Worm (Caenorhabditis elegans) whole organism, young adult: Measurements from ENCODE around the gene F44G4.1.

Source experiments
- B0336.3 ChIP-seq: fragments of 200-800 bp; sonication (Bioruptor generic); IDR thresholded peaks from 2 replicates; pipeline ENCODE4 v1.3.6; 2022; ENCODE audit warnings: missing genetic modification characterization, missing compliant biosample characterization
- F57C9.4 ChIP-seq: sonication (generic microtip); optimal IDR thresholded peaks from 2 replicates; lab custom pipeline; 2017; ENCODE audit warnings: mild to moderate bottlenecking, missing genetic modification characterization, missing compliant biosample characterization
- K12H6.12 ChIP-seq: fragments of 200-800 bp; sonication (Bioruptor generic); optimal IDR thresholded peaks from 2 replicates; lab custom pipeline; 2018; ENCODE audit warnings: mild to moderate bottlenecking, missing genetic modification characterization, missing compliant biosample characterization
- T07F8.4 ChIP-seq: sonication (generic microtip); optimal IDR thresholded peaks from 2 replicates; lab custom pipeline; 2016; ENCODE audit warnings: mild to moderate bottlenecking, missing genetic modification characterization, moderate library complexity, missing compliant biosample characterization
- T26A5.8 ChIP-seq: sonication (generic microtip); optimal IDR thresholded peaks from 2 replicates; lab custom pipeline; 2016; ENCODE audit warnings: missing genetic modification characterization, missing compliant biosample characterization
- Y53F4B.3 ChIP-seq: fragments of 200-800 bp; sonication (Bioruptor generic); IDR thresholded peaks from 2 replicates; pipeline ENCODE4 v1.3.6; 2022; ENCODE audit warnings: missing genetic modification reagents, missing genetic modification characterization, missing compliant biosample characterization
- Y53G8AR.9 ChIP-seq: fragments of 200-800 bp; sonication (Bioruptor generic); conservative IDR thresholded peaks from 2 replicates; pipeline ENCODE4 v1.3.6; 2022; ENCODE audit warnings: missing genetic modification reagents, missing genetic modification characterization, missing compliant biosample characterization
- ZK185.1 ChIP-seq: sonication (generic microtip); optimal IDR thresholded peaks from 2 replicates; lab custom pipeline; 2016; ENCODE audit warnings: mild to moderate bottlenecking, missing genetic modification characterization, missing compliant biosample characterization; ENCODE audit not compliant: poor library complexity, severe bottlenecking
- aptf-3 ChIP-seq: fragments of 200-800 bp; sonication (Bioruptor generic); IDR thresholded peaks from 2 replicates; pipeline ENCODE4 v1.3.6; 2022; ENCODE audit warnings: missing genetic modification characterization, missing compliant biosample characterization
- atf-7 ChIP-seq: sonication (generic microtip); optimal IDR thresholded peaks from 2 replicates; lab custom pipeline; 2017; ENCODE audit warnings: mild to moderate bottlenecking, missing genetic modification characterization, missing compliant biosample characterization
- athp-1 ChIP-seq: sonication (generic microtip); optimal IDR thresholded peaks from 2 replicates; lab custom pipeline; 2017; ENCODE audit warnings: mild to moderate bottlenecking, missing genetic modification characterization, missing compliant biosample characterization
- attf-5 ChIP-seq: fragments of 200-800 bp; sonication (Bioruptor generic); optimal IDR thresholded peaks from 2 replicates; lab custom pipeline; 2018; ENCODE audit warnings: mild to moderate bottlenecking, missing genetic modification characterization, missing compliant biosample characterization
- attf-6 ChIP-seq: fragments of 200-800 bp; sonication (Bioruptor generic); IDR thresholded peaks from 2 replicates; pipeline ENCODE4 v1.3.6; 2022; ENCODE audit warnings: missing genetic modification reagents, missing genetic modification characterization, missing compliant biosample characterization
- ccch-3 ChIP-seq: fragments of 200-800 bp; sonication (Bioruptor generic); optimal IDR thresholded peaks from 2 replicates; lab custom pipeline; 2018; ENCODE audit warnings: mild to moderate bottlenecking, missing genetic modification characterization, missing compliant biosample characterization
- cebp-1 ChIP-seq, 2 experiments: fragments of 200-800 bp in 1 of 2; sonication (Bioruptor generic) in 1 of 2; sonication (generic microtip) in 1 of 2; IDR thresholded peaks in 1 of 2; optimal IDR thresholded peaks in 1 of 2; 2 replicates each; pipeline versions ENCODE4 v1.3.6 to Lab custom; 2017 to 2022; ENCODE audit warnings: missing compliant biosample characterization in 2 of 2, missing genetic modification characterization in 2 of 2, mild to moderate bottlenecking in 1 of 2, missing genetic modification reagents in 1 of 2, moderate library complexity in 1 of 2
- chd-7 ChIP-seq: sonication (generic microtip); optimal IDR thresholded peaks from 2 replicates; lab custom pipeline; 2016; ENCODE audit warnings: mild to moderate bottlenecking, missing genetic modification characterization, moderate library complexity, missing compliant biosample characterization
- dpl-1 ChIP-seq: fragments of 150-350 bp; optimal IDR thresholded peaks from 2 replicates; lab custom pipeline; 2014; ENCODE audit warnings: missing biosample characterization, missing genetic modification reagents, missing genetic modification characterization
- egl-18 ChIP-seq: fragments of 200-800 bp; sonication (Bioruptor generic); IDR thresholded peaks from 2 replicates; pipeline ENCODE4 v1.3.6; 2022; ENCODE audit warnings: missing genetic modification reagents, missing genetic modification characterization, missing compliant biosample characterization
- egl-44 ChIP-seq: fragments of 200-800 bp; sonication (Bioruptor generic); IDR thresholded peaks from 2 replicates; pipeline ENCODE4 v1.3.6; 2022; ENCODE audit warnings: missing genetic modification reagents, missing genetic modification characterization, missing compliant biosample characterization
- egrh-3 ChIP-seq: fragments of 200-800 bp; sonication (Bioruptor generic); IDR thresholded peaks from 2 replicates; pipeline ENCODE4 v1.3.6; 2022; ENCODE audit warnings: missing genetic modification reagents, missing genetic modification characterization, missing compliant biosample characterization
- ekl-4 ChIP-seq: fragments of 200-800 bp; sonication (Bioruptor generic); IDR thresholded peaks from 2 replicates; pipeline ENCODE4 v1.3.6; 2022; ENCODE audit warnings: missing genetic modification reagents, missing genetic modification characterization, missing compliant biosample characterization
- him-1 ChIP-seq: sonication (generic microtip); optimal IDR thresholded peaks from 2 replicates; lab custom pipeline; 2016; ENCODE audit warnings: missing genotype, missing genetic modification reagents, missing genetic modification characterization, missing compliant biosample characterization
- hmg-1.2 ChIP-seq: fragments of 200-800 bp; sonication (Bioruptor generic); IDR thresholded peaks from 2 replicates; pipeline ENCODE4 v1.3.6; 2022; ENCODE audit warnings: missing genetic modification reagents, missing genetic modification characterization, missing compliant biosample characterization
- let-607 ChIP-seq, 2 experiments: fragments of 200-800 bp in 1 of 2; sonication (Bioruptor generic) in 1 of 2; sonication (generic microtip) in 1 of 2; optimal IDR thresholded peaks; 2 replicates each; lab custom pipeline; 2016 to 2018; ENCODE audit warnings: mild to moderate bottlenecking in 2 of 2, missing compliant biosample characterization in 2 of 2, missing genetic modification characterization in 2 of 2, moderate library complexity in 2 of 2, missing genotype in 1 of 2
- lin-54 ChIP-seq: fragments of 200-800 bp; sonication (Bioruptor generic); optimal IDR thresholded peaks from 2 replicates; lab custom pipeline; 2018; ENCODE audit warnings: mild to moderate bottlenecking, missing genetic modification characterization, missing compliant biosample characterization
- lsy-27 ChIP-seq: sonication (generic microtip); optimal IDR thresholded peaks from 2 replicates; lab custom pipeline; 2017; ENCODE audit warnings: missing genetic modification characterization, mild to moderate bottlenecking, missing compliant biosample characterization, antibody characterized with exemption, missing genotype, borderline replicate concordance; ENCODE audit not compliant: insufficient read depth
- madf-3 ChIP-seq: fragments of 200-800 bp; sonication (Bioruptor generic); IDR thresholded peaks from 2 replicates; pipeline ENCODE4 v1.3.6; 2022; ENCODE audit warnings: missing genetic modification reagents, missing genetic modification characterization, missing compliant biosample characterization
- mes-4 ChIP-seq: sonication (generic microtip); optimal IDR thresholded peaks from 2 replicates; lab custom pipeline; 2016; ENCODE audit warnings: missing genotype, missing genetic modification characterization, missing compliant biosample characterization
- nhr-27 ChIP-seq: fragments of 200-800 bp; sonication (Bioruptor generic); optimal IDR thresholded peaks from 2 replicates; lab custom pipeline; 2018; ENCODE audit warnings: mild to moderate bottlenecking, missing genetic modification characterization, moderate library complexity, missing compliant biosample characterization
- nhr-80 ChIP-seq: sonication (generic microtip); optimal IDR thresholded peaks from 2 replicates; lab custom pipeline; 2016; ENCODE audit warnings: missing genetic modification characterization, missing compliant biosample characterization
- sea-2 ChIP-seq: fragments of 200-800 bp; sonication (Bioruptor generic); IDR thresholded peaks from 2 replicates; pipeline ENCODE4 v1.3.6; 2022; ENCODE audit warnings: missing genetic modification characterization, missing compliant biosample characterization
- snpc-1.3 ChIP-seq: sonication (generic microtip); optimal IDR thresholded peaks from 2 replicates; lab custom pipeline; 2017; ENCODE audit warnings: missing genetic modification characterization, mild to moderate bottlenecking, missing compliant biosample characterization, antibody characterized with exemption, moderate library complexity, missing genotype, missing genetic modification reagents; ENCODE audit not compliant: insufficient read depth
- tbx-9 ChIP-seq: sonication (generic microtip); optimal IDR thresholded peaks from 2 replicates; lab custom pipeline; 2016; ENCODE audit warnings: borderline replicate concordance, missing genetic modification characterization, inconsistent platforms, missing compliant biosample characterization
- unc-130 ChIP-seq: sonication (generic microtip); optimal IDR thresholded peaks from 2 replicates; lab custom pipeline; 2016; ENCODE audit warnings: missing genetic modification reagents, missing genetic modification characterization, missing compliant biosample characterization
- unc-62 ChIP-seq: fragments of 150-350 bp; optimal IDR thresholded peaks from 2 replicates; lab custom pipeline; 2014; ENCODE audit warnings: missing biosample characterization, missing genetic modification reagents, missing genetic modification characterization
- zfh-2 ChIP-seq: fragments of 200-800 bp; sonication (Bioruptor generic); conservative IDR thresholded peaks from 2 replicates; pipeline ENCODE4 v1.3.6; 2022; ENCODE audit warnings: missing genetic modification reagents, missing genetic modification characterization, missing compliant biosample characterization
- ztf-18 ChIP-seq: sonication (generic microtip); optimal IDR thresholded peaks from 2 replicates; lab custom pipeline; 2016; ENCODE audit warnings: missing genotype, mild to moderate bottlenecking, missing genetic modification characterization, missing compliant biosample characterization
- ztf-26 ChIP-seq: sonication (generic microtip); optimal IDR thresholded peaks from 2 replicates; lab custom pipeline; 2017; ENCODE audit warnings: missing genetic modification characterization, missing compliant biosample characterization
- ztf-28 ChIP-seq: fragments of 200-800 bp; sonication (Bioruptor generic); IDR thresholded peaks from 2 replicates; pipeline ENCODE4 v1.3.6; 2022; ENCODE audit warnings: missing genetic modification reagents, missing genetic modification characterization, missing compliant biosample characterization

F44G4.1 gene

ce11 chrII:8982683-8983082 is 11.8 kb upstream of the F44G4.1 start, which contains the start of gene C18E9.7:
Gene C18E9.7, minus strand, starts transcription at chrII:8982783.
- TF ChIP-seq tbx-9 (no peak), nhr-80 (tag; lab: Kevin White, UChicago) (no peak), madf-3 (no peak), F57C9.4 (tag; lab: Kevin White, UChicago) (no peak), let-607 (tag; optimal IDR thresholded peaks at IDR 0.05; lab: Kevin White, UChicago) (no peak), K12H6.12 (tag; lab: Kevin White, UChicago) (no peak)

ce11 chrII:8987962-8988361 is 6.5 kb upstream of the F44G4.1 start, which contains the start of gene C18E9.8:
Gene C18E9.8, minus strand, starts transcription at chrII:8988062.
- TF ChIP-seq unc-62 (GFP tag; lab: Kevin White, UChicago) (no peak), lin-54 (GFP tag; lab: Kevin White, UChicago) (no peak), egl-18 (GFP tag; lab: Robert Waterston, UW) (no peak), attf-6 (GFP tag; lab: Robert Waterston, UW) (no peak), Y53G8AR.9 (0 out of 2 replicates have a peak, but pooled peaks have one; percentile 21), ZK185.1 (no peak), ztf-26 (tag; lab: Kevin White, UChicago) (no peak)

- no peak for TF ChIP-seq aptf-3 (GFP tag; lab: Robert Waterston, UW)
- no peak for TF ChIP-seq egl-44 (GFP tag; lab: Robert Waterston, UW)
- TF ChIP-seq lin-54 (GFP tag; lab: Kevin White, UChicago): no peak
- no peak for TF ChIP-seq unc-62 (GFP tag; lab: Kevin White, UChicago)
- no peak for TF ChIP-seq ztf-26 (tag; lab: Kevin White, UChicago)
- TF ChIP-seq zfh-2 (GFP tag; lab: Robert Waterston, UW): no peak
- TF ChIP-seq mes-4 (tag; lab: Kevin White, UChicago): no peak
- TF ChIP-seq tbx-9: no peak
- no peak for TF ChIP-seq Y53F4B.3
- no peak for TF ChIP-seq sea-2 (GFP tag; lab: Robert Waterston, UW)
- no peak for TF ChIP-seq chd-7
- TF ChIP-seq snpc-1.3 (tag; lab: Kevin White, UChicago): no peak
- no peak for TF ChIP-seq hmg-1.2
- TF ChIP-seq him-1: no peak
- TF ChIP-seq atf-7 (tag; lab: Kevin White, UChicago): no peak
- no peak for TF ChIP-seq ztf-28 (GFP tag; lab: Robert Waterston, UW)
- TF ChIP-seq dpl-1: no peak
- no peak for TF ChIP-seq Y53G8AR.9
- no peak for TF ChIP-seq lsy-27 (tag; lab: Kevin White, UChicago)
- no peak for TF ChIP-seq athp-1
- TF ChIP-seq, all 124 proteins: peak for 0
Observed at ce11 chrII:8989444-8989843, 5.0 kb upstream of the F44G4.1 start, which contains the start of gene C18E9.9. Gene C18E9.9, minus strand, starts transcription at chrII:8989544.

ce11 chrII:8990267-8990666 is 4.2 kb upstream of the F44G4.1 start:
- no peak for TF ChIP-seq unc-130 (GFP tag; lab: Kevin White, UChicago)
- peak; percentile 80 for TF ChIP-seq unc-62 (GFP tag; lab: Kevin White, UChicago)
- TF ChIP-seq T26A5.8 (tag; lab: Kevin White, UChicago): no peak
- TF ChIP-seq nhr-80 (tag; lab: Kevin White, UChicago): peak; percentile 35
- no peak for TF ChIP-seq ekl-4 (GFP tag; lab: Robert Waterston, UW)
- no peak for TF ChIP-seq B0336.3
- TF ChIP-seq cebp-1 (GFP tag; IDR thresholded peaks at IDR 0.05; lab: Robert Waterston, UW): peak; percentile 63; the same call in 1 of the 2 replicates
- TF ChIP-seq cebp-1 (tag; optimal IDR thresholded peaks at IDR 0.05; lab: Kevin White, UChicago): peak; percentile 80
- TF ChIP-seq ztf-18 (tag; lab: Kevin White, UChicago): no peak
- no peak for TF ChIP-seq egrh-3 (GFP tag; lab: Robert Waterston, UW)
- no peak for TF ChIP-seq T07F8.4 (tag; lab: Kevin White, UChicago)
- TF ChIP-seq attf-5 (GFP tag; lab: Kevin White, UChicago): peak; percentile 24
- no peak for TF ChIP-seq ccch-3 (GFP tag; lab: Kevin White, UChicago)
- no peak for TF ChIP-seq madf-3
- no peak for TF ChIP-seq nhr-27 (tag; lab: Kevin White, UChicago)
- no peak for TF ChIP-seq chd-7
